Worm (Caenorhabditis elegans) whole organism, early embryonic: Measurements from ENCODE around the gene F32D1.8.

Experiments used
- B0310.2 ChIP-seq: sonication (generic microtip); optimal IDR thresholded peaks from 2 replicates; lab custom pipeline; 2016; ENCODE audit warnings: mild to moderate bottlenecking, missing genetic modification characterization, missing compliant biosample characterization
- F13C5.2 ChIP-seq: sonication (generic microtip); optimal IDR thresholded peaks from 2 replicates; lab custom pipeline; 2017; ENCODE audit warnings: mild to moderate bottlenecking, missing genetic modification characterization, inconsistent platforms, missing compliant biosample characterization
- aly-1 ChIP-seq: sonication (generic microtip); optimal IDR thresholded peaks from 2 replicates; lab custom pipeline; 2016; ENCODE audit warnings: missing genetic modification characterization, missing compliant biosample characterization
- ama-1 ChIP-seq: fragments of 150-350 bp; optimal IDR thresholded peaks from 2 replicates; lab custom pipeline; 2014
- ceh-13 ChIP-seq: fragments of 200-800 bp; sonication (Bioruptor generic); optimal IDR thresholded peaks from 2 replicates; lab custom pipeline; 2018; ENCODE audit warnings: mild to moderate bottlenecking, missing genetic modification characterization, missing compliant biosample characterization
- ceh-36 ChIP-seq: sonication (generic microtip); optimal IDR thresholded peaks from 2 replicates; lab custom pipeline; 2016; ENCODE audit warnings: missing genetic modification characterization, inconsistent platforms, missing compliant biosample characterization
- ets-7 ChIP-seq: sonication (generic microtip); optimal IDR thresholded peaks from 2 replicates; lab custom pipeline; 2016; ENCODE audit warnings: missing genotype, missing genetic modification characterization, missing compliant biosample characterization
- flt-1 ChIP-seq: fragments of 200-800 bp; sonication (Bioruptor generic); IDR thresholded peaks from 2 replicates; pipeline ENCODE4 v1.3.6; 2022; ENCODE audit warnings: missing genetic modification characterization, missing compliant biosample characterization
- hmbx-1 ChIP-seq: sonication (generic microtip); optimal IDR thresholded peaks from 2 replicates; lab custom pipeline; 2016; ENCODE audit warnings: mild to moderate bottlenecking, missing genetic modification characterization, missing compliant biosample characterization
- hmg-4 ChIP-seq: fragments of 200-800 bp; sonication (Bioruptor generic); optimal IDR thresholded peaks from 2 replicates; lab custom pipeline; 2018; ENCODE audit warnings: mild to moderate bottlenecking, missing genetic modification characterization, missing compliant biosample characterization
- hnd-1 ChIP-seq: sonication (generic microtip); optimal IDR thresholded peaks from 2 replicates; lab custom pipeline; 2016; ENCODE audit warnings: missing genetic modification characterization, missing compliant biosample characterization
- pes-1 ChIP-seq: fragments of 200-800 bp; sonication (Bioruptor generic); IDR thresholded peaks from 2 replicates; pipeline ENCODE4 v1.3.6; 2022; ENCODE audit warnings: missing genetic modification reagents, missing genetic modification characterization, missing compliant biosample characterization
- scrt-1 ChIP-seq: fragments of 200-800 bp; sonication (Bioruptor generic); IDR thresholded peaks from 2 replicates; pipeline ENCODE4 v1.3.6; 2022; ENCODE audit warnings: missing genetic modification characterization, missing compliant biosample characterization
- sea-1 ChIP-seq: fragments of 200-800 bp; sonication (Bioruptor generic); conservative IDR thresholded peaks from 2 replicates; pipeline ENCODE4 v1.3.6; 2022; ENCODE audit warnings: missing genetic modification characterization, missing compliant biosample characterization
- tbx-11 ChIP-seq: fragments of 200-800 bp; sonication (Bioruptor generic); IDR thresholded peaks from 2 replicates; pipeline ENCODE4 v1.3.6; 2022; ENCODE audit warnings: missing genetic modification characterization, missing compliant biosample characterization
- tbx-37 ChIP-seq: fragments of 200-800 bp; sonication (Bioruptor generic); conservative IDR thresholded peaks from 2 replicates; pipeline ENCODE4 v1.3.6; 2022; ENCODE audit warnings: missing genetic modification reagents, missing genetic modification characterization, missing compliant biosample characterization
- tra-4 ChIP-seq: sonication (generic microtip); optimal IDR thresholded peaks from 2 replicates; lab custom pipeline; 2017; ENCODE audit warnings: missing genetic modification characterization, missing compliant biosample characterization

F32D1.8 gene

ce11 chrV:4396257-4396656 is 18.7 kb upstream of the F32D1.8 start, which contains the start of gene F13A2.3:
F13A2.3 (minus strand) TSS chrV:4396357.
- no peak for TF ChIP-seq hnd-1 (tag; lab: Kevin White, UChicago)
- TF ChIP-seq sea-1 (GFP tag; lab: Robert Waterston, UW), result no peak
- no peak for TF ChIP-seq tbx-37 (GFP tag; lab: Robert Waterston, UW)
- no peak for TF ChIP-seq B0310.2 (tag; lab: Kevin White, UChicago)
- TF ChIP-seq scrt-1, result no peak
- TF ChIP-seq tra-4 (tag; lab: Kevin White, UChicago), result no peak
- TF ChIP-seq F13C5.2 (tag; lab: Kevin White, UChicago), result no peak
- TF ChIP-seq hmg-4 (GFP tag; lab: Kevin White, UChicago), result no peak
- TF ChIP-seq hmbx-1 (tag; lab: Kevin White, UChicago), result no peak
- TF ChIP-seq ceh-36 (tag; lab: Kevin White, UChicago), result no peak
- no peak for TF ChIP-seq pes-1 (GFP tag; lab: Robert Waterston, UW)
- TF ChIP-seq ceh-13 (GFP tag; lab: Kevin White, UChicago), result no peak
- TF ChIP-seq ama-1, result no peak
- TF ChIP-seq ets-7 (tag; lab: Kevin White, UChicago), result no peak
- TF ChIP-seq flt-1 (GFP tag; lab: Robert Waterston, UW), result no peak
- no peak for TF ChIP-seq tbx-11 (GFP tag; lab: Robert Waterston, UW)
- no peak for TF ChIP-seq aly-1 (tag; lab: Kevin White, UChicago)

- no peak for TF ChIP-seq aly-1 (tag; lab: Kevin White, UChicago)
- TF ChIP-seq flt-1 (GFP tag; lab: Robert Waterston, UW), result no peak
- TF ChIP-seq tbx-11 (GFP tag; lab: Robert Waterston, UW), result no peak
- no peak for TF ChIP-seq B0310.2 (tag; lab: Kevin White, UChicago)
- no peak for TF ChIP-seq sea-1 (GFP tag; lab: Robert Waterston, UW)
- TF ChIP-seq hnd-1 (tag; lab: Kevin White, UChicago), result no peak
- no peak for TF ChIP-seq ceh-36 (tag; lab: Kevin White, UChicago)
- no peak for TF ChIP-seq scrt-1
- TF ChIP-seq hmbx-1 (tag; lab: Kevin White, UChicago), result no peak
- TF ChIP-seq pes-1 (GFP tag; lab: Robert Waterston, UW), result no peak
- TF ChIP-seq hmg-4 (GFP tag; lab: Kevin White, UChicago), result no peak
- TF ChIP-seq tra-4 (tag; lab: Kevin White, UChicago), result no peak
Observed at ce11 chrV:4387916-4388315, 10.4 kb upstream of the F32D1.8 start.

- no peak for TF ChIP-seq ceh-13 (GFP tag; lab: Kevin White, UChicago)
- no peak for TF ChIP-seq hmg-4 (GFP tag; lab: Kevin White, UChicago)
- TF ChIP-seq F13C5.2 (tag; lab: Kevin White, UChicago), result no peak
- TF ChIP-seq sea-1 (GFP tag; lab: Robert Waterston, UW), result no peak
- TF ChIP-seq hmbx-1 (tag; lab: Kevin White, UChicago), result no peak
- TF ChIP-seq flt-1 (GFP tag; lab: Robert Waterston, UW), result no peak
- no peak for TF ChIP-seq scrt-1
- TF ChIP-seq ceh-36 (tag; lab: Kevin White, UChicago), result no peak
- no peak for TF ChIP-seq ama-1
- no peak for TF ChIP-seq B0310.2 (tag; lab: Kevin White, UChicago)
- TF ChIP-seq ets-7 (tag; lab: Kevin White, UChicago), result no peak
- TF ChIP-seq hnd-1 (tag; lab: Kevin White, UChicago), result no peak
- TF ChIP-seq pes-1 (GFP tag; lab: Robert Waterston, UW), result no peak
- no peak for TF ChIP-seq tbx-37 (GFP tag; lab: Robert Waterston, UW)
Observed at ce11 chrV:4387402-4387801, 9.9 kb upstream of the F32D1.8 start, which contains the start of gene F13A2.9. F13A2.9 (minus strand) TSS chrV:4387502.

- no peak for TF ChIP-seq ceh-13 (GFP tag; lab: Kevin White, UChicago)
- no peak for TF ChIP-seq tra-4 (tag; lab: Kevin White, UChicago)
- TF ChIP-seq hmbx-1 (tag; lab: Kevin White, UChicago), result no peak
- TF ChIP-seq hnd-1 (tag; lab: Kevin White, UChicago), result no peak
- no peak for TF ChIP-seq scrt-1
- TF ChIP-seq ama-1, result no peak
Observed at ce11 chrV:4386173-4386572, 8.7 kb upstream of the F32D1.8 start, which contains the start of gene F13A2.10. F13A2.10 (minus strand) TSS chrV:4386273.

- TF ChIP-seq tbx-11 (GFP tag; lab: Robert Waterston, UW) (no peak), hmg-4 (GFP tag; lab: Kevin White, UChicago) (no peak), hnd-1 (tag; lab: Kevin White, UChicago) (no peak), flt-1 (GFP tag; lab: Robert Waterston, UW) (no peak), sea-1 (GFP tag; lab: Robert Waterston, UW) (no peak), tra-4 (tag; lab: Kevin White, UChicago) (no peak), ceh-13 (GFP tag; lab: Kevin White, UChicago) (no peak), pes-1 (GFP tag; lab: Robert Waterston, UW) (no peak), F13C5.2 (tag; lab: Kevin White, UChicago) (no peak)
Observed at ce11 chrV:4384482-4384881, 7.0 kb upstream of the F32D1.8 start, which contains the start of gene F13A2.2. F13A2.2 (minus strand) TSS chrV:4384582.

- TF ChIP-seq tbx-37 (GFP tag; lab: Robert Waterston, UW), result no peak
- no peak for TF ChIP-seq F13C5.2 (tag; lab: Kevin White, UChicago)
- TF ChIP-seq tbx-11 (GFP tag; lab: Robert Waterston, UW), result no peak
- TF ChIP-seq ceh-36 (tag; lab: Kevin White, UChicago), result no peak
- TF ChIP-seq hmg-4 (GFP tag; lab: Kevin White, UChicago), result no peak
- no peak for TF ChIP-seq B0310.2 (tag; lab: Kevin White, UChicago)
- TF ChIP-seq flt-1 (GFP tag; lab: Robert Waterston, UW), result no peak
- no peak for TF ChIP-seq hnd-1 (tag; lab: Kevin White, UChicago)
- TF ChIP-seq scrt-1, result no peak
- TF ChIP-seq ceh-13 (GFP tag; lab: Kevin White, UChicago), result no peak
- TF ChIP-seq ets-7 (tag; lab: Kevin White, UChicago), result no peak
- no peak for TF ChIP-seq tra-4 (tag; lab: Kevin White, UChicago)
- TF ChIP-seq hmbx-1 (tag; lab: Kevin White, UChicago), result no peak
- no peak for TF ChIP-seq pes-1 (GFP tag; lab: Robert Waterston, UW)
- no peak for TF ChIP-seq ama-1
Observed at ce11 chrV:4382298-4382697, 4.8 kb upstream of the F32D1.8 start, which contains the start of gene F13A2.1. F13A2.1 (minus strand) TSS chrV:4382398.
